Worm (Caenorhabditis elegans): ENCODE data around the gene sri-20.

DNA sequence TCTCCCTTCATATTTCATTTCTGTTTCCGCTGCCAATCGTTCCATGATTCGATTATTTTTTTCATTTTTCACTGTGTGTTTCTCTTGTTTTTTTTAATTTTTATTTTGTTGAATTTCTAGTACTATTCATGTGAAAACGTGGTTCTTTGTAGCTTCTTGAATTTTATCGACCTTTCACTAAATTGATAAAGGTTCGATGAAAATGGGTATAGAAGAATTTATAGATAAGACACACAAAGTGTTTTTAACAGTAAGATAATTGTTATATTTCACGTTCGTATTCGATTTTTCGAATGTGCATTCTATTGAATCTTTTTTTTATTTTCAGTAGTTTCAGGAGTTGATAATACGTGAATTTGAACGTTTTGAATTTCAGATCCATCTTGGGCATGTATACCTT lies 3.6 kb downstream of the sri-20 start, which contains the start of gene ugt-49:
- no peak for TF ChIP-seq lin-13 (tag; optimal IDR thresholded peaks at IDR 0.05)
- TF ChIP-seq snpc-4 (tag; optimal IDR thresholded peaks at IDR 0.05), result no peak
- TF ChIP-seq nhr-76 (tag; optimal IDR thresholded peaks at IDR 0.05), result no peak
- TF ChIP-seq mep-1 (tag; optimal IDR thresholded peaks at IDR 0.05), result no peak
- TF ChIP-seq mls-2 (tag; optimal IDR thresholded peaks at IDR 0.05), result no peak
- TF ChIP-seq unc-39 (tag; optimal IDR thresholded peaks at IDR 0.05), result no peak
- no peak for TF ChIP-seq blmp-1 (tag; optimal IDR thresholded peaks at IDR 0.05)
- no peak for TF ChIP-seq pha-4 (tag; optimal IDR thresholded peaks at IDR 0.05)
- TF ChIP-seq nhr-28 (tag; optimal IDR thresholded peaks at IDR 0.05), result no peak
